Worm (Caenorhabditis elegans) whole organism, L1 larva: ENCODE measurements around the gene Y6D1A.1.

Source experiments
- aha-1 ChIP-seq: fragments of 150-350 bp; optimal IDR thresholded peaks from 2 replicates; lab custom pipeline; 2014; ENCODE audit warnings: missing biosample characterization, missing genetic modification characterization
- egl-13 ChIP-seq: sonication (generic microtip); optimal IDR thresholded peaks from 2 replicates; lab custom pipeline; 2016; ENCODE audit warnings: missing genotype, missing genetic modification reagents, missing genetic modification characterization, missing compliant biosample characterization
- lin-15B ChIP-seq: fragments of 150-350 bp; sonication (generic microtip); optimal IDR thresholded peaks from 3 replicates; lab custom pipeline; 2014; ENCODE audit warnings: missing biosample characterization, missing genetic modification characterization
- lsy-2 ChIP-seq, 2 experiments: fragments of 150-350 bp; optimal IDR thresholded peaks; 2 replicates each; lab custom pipeline; 2014; ENCODE audit warnings: missing biosample characterization in 2 of 2, missing genetic modification characterization in 2 of 2
- nhr-12 ChIP-seq: sonication (generic microtip); optimal IDR thresholded peaks from 2 replicates; lab custom pipeline; 2017; ENCODE audit warnings: missing biosample characterization, missing genetic modification characterization
- snpc-4 ChIP-seq: fragments of 150-350 bp; optimal IDR thresholded peaks from 2 replicates; lab custom pipeline; 2014; ENCODE audit warnings: missing biosample characterization, missing genetic modification characterization
- sptf-1 ChIP-seq: fragments of 150-350 bp; optimal IDR thresholded peaks from 2 replicates; lab custom pipeline; 2014; ENCODE audit warnings: missing biosample characterization, missing genetic modification characterization
- tbx-2 ChIP-seq: sonication (generic microtip); optimal IDR thresholded peaks from 2 replicates; lab custom pipeline; 2016; ENCODE audit warnings: missing genetic modification characterization, missing compliant biosample characterization
- unc-86 ChIP-seq: sonication (generic microtip); optimal IDR thresholded peaks from 2 replicates; lab custom pipeline; 2016; ENCODE audit warnings: missing genetic modification characterization, missing compliant biosample characterization
- zag-1 ChIP-seq: fragments of 150-350 bp; optimal IDR thresholded peaks from 2 replicates; lab custom pipeline; 2014; ENCODE audit warnings: missing biosample characterization, missing genetic modification characterization

- TF ChIP-seq zag-1 (tag; lab: Kevin White, UChicago), result no peak
- no peak for TF ChIP-seq aha-1 (tag; lab: Kevin White, UChicago)
- no peak for TF ChIP-seq sptf-1 (tag; lab: Kevin White, UChicago)
- no peak for TF ChIP-seq lsy-2 (tag; optimal IDR thresholded peaks at IDR 0.05; lab: Kevin White, UChicago)
- no peak for TF ChIP-seq tbx-2 (tag; lab: Kevin White, UChicago)
- TF ChIP-seq unc-86 (tag; lab: Kevin White, UChicago), result no peak
- TF ChIP-seq egl-13 (tag; lab: Kevin White, UChicago), result no peak
- no peak for TF ChIP-seq nhr-12 (tag; lab: Kevin White, UChicago)
- TF ChIP-seq snpc-4, result no peak
- no peak for TF ChIP-seq lin-15B (tag; lab: Kevin White, UChicago)
These were observed 33.0 kb downstream of the Y6D1A.1 start, which contains the start of gene F43G6.4 for ce11 chrII:11790458-11790857.
